Fruit fly (Drosophila melanogaster) Kc167 (cell line): ENCODE results near the gene CG14811.

Experiments used
- h ChIP-seq: fragments of >200 bp; optimal IDR thresholded peaks from 3 replicates; lab custom pipeline; 2018; ENCODE audit warnings: missing external identifiers
- insv ChIP-seq: fragments of >200 bp; optimal IDR thresholded peaks from 3 replicates; lab custom pipeline; 2018; ENCODE audit warnings: missing external identifiers
- psq ChIP-seq: fragments of >200 bp; optimal IDR thresholded peaks from 2 replicates; lab custom pipeline; 2017; ENCODE audit warnings: missing external identifiers
- ttk ChIP-seq: sonication (Bioruptor generic); optimal IDR thresholded peaks from 2 replicates; lab custom pipeline; 2017; ENCODE audit warnings: missing external identifiers

DNA sequence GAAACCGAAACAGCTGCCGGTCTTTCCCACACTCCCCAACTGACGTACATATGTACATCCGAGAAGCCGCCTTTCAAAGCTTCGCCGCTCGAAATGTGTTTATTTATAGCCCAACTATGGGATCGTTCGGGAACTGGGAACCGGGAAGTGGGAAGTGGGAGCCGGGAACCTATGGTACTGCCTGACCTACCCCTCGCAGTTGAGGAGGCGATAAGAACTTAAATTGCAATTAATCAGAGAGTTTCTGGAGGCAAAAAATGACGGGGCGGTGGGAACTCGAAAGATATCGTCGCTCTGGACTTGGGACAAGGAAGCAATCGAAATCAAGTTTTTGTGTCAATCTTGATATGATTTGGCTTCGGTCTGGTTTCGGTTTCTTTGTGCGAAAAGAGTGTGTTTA, 10.5 kb upstream of the CG14811 start:
- no peak for TF ChIP-seq h (lab: Kevin White, UChicago)
- no peak for TF ChIP-seq insv (lab: Kevin White, UChicago)
- TF ChIP-seq ttk (lab: Kevin White, UChicago), result no peak
- TF ChIP-seq psq (lab: Kevin White, UChicago), result no peak
